Fruit fly (Drosophila melanogaster) whole organism, prepupa: Measurements from ENCODE around the gene Con.

Experiments
- Blimp-1 ChIP-seq: fragments of 200-800 bp; sonication (Bioruptor generic); optimal IDR thresholded peaks from 3 replicates; lab custom pipeline; 2017; ENCODE audit warnings: missing biosample characterization, missing genetic modification characterization, mild to moderate bottlenecking, moderate library complexity, missing genetic modification reagents
- CG10631 ChIP-seq: fragments of 200-800 bp; sonication (Bioruptor generic); optimal IDR thresholded peaks from 2 replicates; lab custom pipeline; 2016; ENCODE audit warnings: missing biosample characterization, missing genetic modification characterization
- CG31627 ChIP-seq: fragments of 200-800 bp; sonication (Bioruptor generic); optimal IDR thresholded peaks from 3 replicates; lab custom pipeline; 2016; ENCODE audit warnings: missing biosample characterization, missing genetic modification characterization
- CG8319 ChIP-seq: fragments of 200-800 bp; sonication (Bioruptor generic); optimal IDR thresholded peaks from 3 replicates; lab custom pipeline; 2016; ENCODE audit warnings: missing biosample characterization, missing genetic modification characterization
- Lpt ChIP-seq: fragments of 200-800 bp; sonication (Bioruptor generic); optimal IDR thresholded peaks from 3 replicates; lab custom pipeline; 2016; ENCODE audit warnings: missing biosample characterization, missing genetic modification characterization
- eg ChIP-seq: fragments of 200-800 bp; sonication (Bioruptor generic); IDR thresholded peaks from 3 replicates; pipeline ENCODE4 v1.3.6; 2022; ENCODE audit warnings: missing biosample characterization, missing genetic modification characterization
- fd85E ChIP-seq: fragments of 200-800 bp; sonication (Bioruptor generic); optimal IDR thresholded peaks from 3 replicates; lab custom pipeline; 2016; ENCODE audit warnings: missing biosample characterization, missing genetic modification characterization
- fkh ChIP-seq: fragments of 200-800 bp; sonication (Bioruptor generic); optimal IDR thresholded peaks from 3 replicates; lab custom pipeline; 2017; ENCODE audit warnings: missing biosample characterization, mild to moderate bottlenecking, missing genetic modification characterization, moderate library complexity

- TF ChIP-seq CG31627 (GFP tag; lab: Kevin White, UChicago) (no peak), Blimp-1 (GFP tag; lab: Kevin White, UChicago) (no peak), eg (GFP tag; lab: Robert Waterston, UW) (no peak), fd85E (no peak), CG8319 (no peak), CG10631 (GFP tag; lab: Kevin White, UChicago) (no peak), fkh (no peak), Lpt (GFP tag; lab: Kevin White, UChicago) (no peak)
Measured at dm6 chr3L:4978041-4978440, 100.8 kb downstream of the Con start.
